Worm (Caenorhabditis elegans) whole organism, midembryonic: Measurements from ENCODE around the gene ddx-35.

ENCODE experiments used
- T22C8.4 ChIP-seq: fragments of 200-800 bp; sonication (Bioruptor generic); IDR thresholded peaks from 2 replicates; pipeline ENCODE4 v1.3.6; 2022; ENCODE audit warnings: missing genetic modification characterization, missing compliant biosample characterization
- cog-1 ChIP-seq: sonication (generic microtip); optimal IDR thresholded peaks from 2 replicates; lab custom pipeline; 2016; ENCODE audit warnings: missing genetic modification characterization, missing compliant biosample characterization
- flt-1 ChIP-seq: fragments of 200-800 bp; sonication (Bioruptor generic); IDR thresholded peaks from 2 replicates; pipeline ENCODE4 v1.3.6; 2022; ENCODE audit warnings: missing genetic modification characterization, missing compliant biosample characterization
- klf-2 ChIP-seq: fragments of 200-800 bp; sonication (Bioruptor generic); conservative IDR thresholded peaks from 2 replicates; pipeline ENCODE4 v1.3.6; 2022; ENCODE audit warnings: missing genetic modification reagents, missing genetic modification characterization, missing compliant biosample characterization
- med-1 ChIP-seq: sonication (generic microtip); optimal IDR thresholded peaks from 2 replicates; lab custom pipeline; 2017; ENCODE audit warnings: missing genetic modification characterization, mild to moderate bottlenecking, missing compliant biosample characterization, antibody characterized with exemption, missing genetic modification reagents; ENCODE audit not compliant: insufficient read depth
- ref-1 ChIP-seq: fragments of 200-800 bp; sonication (Bioruptor generic); conservative IDR thresholded peaks from 2 replicates; pipeline ENCODE4 v1.3.6; 2022; ENCODE audit warnings: missing genetic modification reagents, missing genetic modification characterization, missing compliant biosample characterization
- tab-1 ChIP-seq: fragments of 200-800 bp; sonication (Bioruptor generic); IDR thresholded peaks from 2 replicates; pipeline ENCODE4 v1.3.6; 2022; ENCODE audit warnings: missing genetic modification characterization, missing compliant biosample characterization
- ztf-23 ChIP-seq: fragments of 200-800 bp; sonication (Bioruptor generic); IDR thresholded peaks from 2 replicates; pipeline ENCODE4 v1.3.6; 2022; ENCODE audit warnings: missing genetic modification reagents, missing genetic modification characterization, missing compliant biosample characterization
- ztf-29 ChIP-seq: fragments of 200-800 bp; sonication (Bioruptor generic); IDR thresholded peaks from 2 replicates; pipeline ENCODE4 v1.3.6; 2022; ENCODE audit warnings: missing genetic modification reagents, missing genetic modification characterization, missing compliant biosample characterization

Gene ddx-35

DNA sequence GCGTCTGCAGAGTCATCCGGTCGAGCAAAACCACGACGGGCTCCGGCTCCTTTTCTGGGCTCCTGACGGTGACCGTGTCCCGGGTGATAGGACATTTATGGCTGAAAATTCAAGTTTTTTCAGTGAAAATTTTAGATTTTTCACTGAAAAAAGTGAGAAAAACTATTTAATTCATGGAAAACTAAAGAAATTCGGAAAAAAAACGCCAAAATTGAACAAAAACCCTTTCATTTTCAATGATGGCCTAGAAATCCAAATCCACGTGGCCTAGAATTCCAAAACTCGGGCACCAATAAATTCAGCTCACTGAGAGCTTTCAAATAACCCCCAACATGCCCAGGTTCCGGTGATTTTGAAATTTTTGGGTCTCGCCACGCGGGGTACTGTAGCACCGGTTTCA lies at the start of gene ddx-35:
Gene ddx-35 (minus strand): TSS at position 101 of the 400 bp plus-strand sequence.
- no peak for TF ChIP-seq cog-1 (tag; lab: Kevin White, UChicago)
- TF ChIP-seq tab-1, result no peak

ce11 chrIII:1603776-1604175 lies 49.5 kb upstream of the ddx-35 start:
- TF ChIP-seq tab-1, result peak; percentile 28; the same call in 1 of the 2 replicates
- TF ChIP-seq med-1 (GFP tag; lab: Kevin White, UChicago), result no peak
- no peak for TF ChIP-seq flt-1 (GFP tag; lab: Robert Waterston, UW)
- no peak for TF ChIP-seq klf-2 (GFP tag; lab: Robert Waterston, UW)
- no peak for TF ChIP-seq cog-1 (tag; lab: Kevin White, UChicago)
- TF ChIP-seq ztf-29 (GFP tag; lab: Robert Waterston, UW), result no peak
- no peak for TF ChIP-seq T22C8.4 (GFP tag; lab: Robert Waterston, UW)

- TF ChIP-seq med-1 (GFP tag; lab: Kevin White, UChicago) (no peak), ref-1 (GFP tag; lab: Robert Waterston, UW) (no peak), ztf-23 (GFP tag; lab: Robert Waterston, UW) (no peak), klf-2 (GFP tag; lab: Robert Waterston, UW) (no peak), T22C8.4 (GFP tag; lab: Robert Waterston, UW) (no peak), flt-1 (GFP tag; lab: Robert Waterston, UW) (no peak), tab-1 (no peak), ztf-29 (GFP tag; lab: Robert Waterston, UW) (no peak), cog-1 (tag; lab: Kevin White, UChicago) (no peak)
Measured at ce11 chrIII:1602682-1603081, 48.4 kb upstream of the ddx-35 start.

DNA sequence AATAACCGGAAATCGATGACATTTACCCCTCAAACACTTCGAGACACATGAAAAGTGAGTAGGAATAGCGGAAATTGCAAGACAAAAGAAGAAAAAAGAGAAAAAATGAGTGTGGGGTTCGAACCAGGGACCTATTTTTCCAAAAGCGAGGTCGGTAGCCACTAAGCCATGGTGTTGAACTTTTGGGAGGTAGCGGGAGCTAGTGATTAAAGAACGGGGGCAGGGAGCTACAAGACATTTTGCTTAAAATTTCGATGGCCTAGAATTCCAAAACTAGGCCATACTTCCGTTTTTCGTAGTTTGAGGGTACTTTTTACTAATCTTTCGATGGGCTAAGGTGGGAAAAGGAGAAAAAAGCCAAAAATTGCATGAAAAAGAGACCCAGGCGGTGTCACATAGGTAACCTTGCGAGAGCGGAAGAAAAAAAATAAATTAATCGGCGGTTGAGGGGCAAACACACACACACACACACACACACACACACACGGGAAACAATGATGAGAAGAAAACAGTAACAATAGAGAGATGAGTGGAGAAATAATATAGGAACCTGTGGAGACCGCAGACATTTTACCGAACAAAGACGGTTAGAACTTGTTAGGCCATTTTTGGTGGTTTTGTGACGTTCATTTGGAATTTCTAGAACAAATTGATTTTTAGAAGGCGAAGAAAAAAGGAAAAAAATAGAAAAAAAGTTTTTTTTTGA lies 47.4 kb upstream of the ddx-35 start:
- TF ChIP-seq T22C8.4 (GFP tag; lab: Robert Waterston, UW) (no peak; the same call in 1 of the 2 replicates), ztf-29 (GFP tag; lab: Robert Waterston, UW) (0 out of 2 replicates have a peak, but pooled peaks have one; percentile 44), med-1 (GFP tag; lab: Kevin White, UChicago) (no peak), ref-1 (GFP tag; lab: Robert Waterston, UW) (peak; percentile 63), flt-1 (GFP tag; lab: Robert Waterston, UW) (peak; percentile 87), ztf-23 (GFP tag; lab: Robert Waterston, UW) (peak; percentile 84), klf-2 (GFP tag; lab: Robert Waterston, UW) (peak; percentile 81), cog-1 (tag; lab: Kevin White, UChicago) (no peak), tab-1 (peak; percentile 86; the same call in 1 of the 2 replicates)

- TF ChIP-seq tab-1 (peak; percentile 76), T22C8.4 (GFP tag; lab: Robert Waterston, UW) (no peak), flt-1 (GFP tag; lab: Robert Waterston, UW) (0 out of 2 replicates have a peak, but pooled peaks have one; percentile 15), ztf-29 (GFP tag; lab: Robert Waterston, UW) (no peak), med-1 (GFP tag; lab: Kevin White, UChicago) (peak; percentile 32), ztf-23 (GFP tag; lab: Robert Waterston, UW) (no peak), cog-1 (tag; lab: Kevin White, UChicago) (no peak), ref-1 (GFP tag; lab: Robert Waterston, UW) (0 out of 2 replicates have a peak, but pooled peaks have one; percentile 40), klf-2 (GFP tag; lab: Robert Waterston, UW) (no peak)
Measured at ce11 chrIII:1600670-1601194, 46.5 kb upstream of the ddx-35 start, which contains the start of gene sms-3. sms-3 (minus strand) TSS chrIII:1601144.

ce11 chrIII:1598927-1599326 lies 44.7 kb upstream of the ddx-35 start:
- TF ChIP-seq T22C8.4 (GFP tag; lab: Robert Waterston, UW), result no peak
- TF ChIP-seq klf-2 (GFP tag; lab: Robert Waterston, UW), result no peak
- TF ChIP-seq ztf-23 (GFP tag; lab: Robert Waterston, UW), result no peak
- no peak for TF ChIP-seq cog-1 (tag; lab: Kevin White, UChicago)
- TF ChIP-seq ref-1 (GFP tag; lab: Robert Waterston, UW), result no peak
- no peak for TF ChIP-seq ztf-29 (GFP tag; lab: Robert Waterston, UW)
- no peak for TF ChIP-seq med-1 (GFP tag; lab: Kevin White, UChicago)
- no peak for TF ChIP-seq flt-1 (GFP tag; lab: Robert Waterston, UW)
- no peak for TF ChIP-seq tab-1

- peak; percentile 40 for TF ChIP-seq cog-1 (tag; lab: Kevin White, UChicago)
- TF ChIP-seq ref-1 (GFP tag; lab: Robert Waterston, UW), result no peak
- TF ChIP-seq ztf-29 (GFP tag; lab: Robert Waterston, UW), result 0 out of 2 replicates have a peak, but pooled peaks have one; percentile 10
Measured at ce11 chrIII:1591681-1592080, 37.4 kb upstream of the ddx-35 start.

- TF ChIP-seq cog-1 (tag; lab: Kevin White, UChicago) (no peak), flt-1 (GFP tag; lab: Robert Waterston, UW) (no peak), med-1 (GFP tag; lab: Kevin White, UChicago) (no peak), ztf-23 (GFP tag; lab: Robert Waterston, UW) (no peak), T22C8.4 (GFP tag; lab: Robert Waterston, UW) (no peak; the same call in 1 of the 2 replicates), ztf-29 (GFP tag; lab: Robert Waterston, UW) (no peak), klf-2 (GFP tag; lab: Robert Waterston, UW) (no peak), ref-1 (GFP tag; lab: Robert Waterston, UW) (no peak), tab-1 (no peak)
Measured at ce11 chrIII:1584216-1584715, 30.0 kb upstream of the ddx-35 start.

- no peak for TF ChIP-seq ref-1 (GFP tag; lab: Robert Waterston, UW)
- peak; percentile 83 for TF ChIP-seq T22C8.4 (GFP tag; lab: Robert Waterston, UW)
- no peak for TF ChIP-seq cog-1 (tag; lab: Kevin White, UChicago)
Measured at ce11 chrIII:1583529-1583928, 29.3 kb upstream of the ddx-35 start.
